Worm (Caenorhabditis elegans): Measurements from ENCODE around the gene T20B3.14.

ce11 chrV:16829396-16829795 lies 8.3 kb upstream of the T20B3.14 start, which contains the start of gene srh-214:
- TF ChIP-seq flt-1 (GFP tag; IDR thresholded peaks at IDR 0.05) (no peak), ztf-29 (GFP tag; IDR thresholded peaks at IDR 0.05) (no peak), T22C8.4 (GFP tag; IDR thresholded peaks at IDR 0.05) (no peak), ref-1 (GFP tag; conservative IDR thresholded peaks at IDR 0.05) (no peak)
